Worm (Caenorhabditis elegans) whole organism, mixed stage, embryonic: ENCODE measurements around the gene wago-4.

ENCODE experiments used
- lin-32 ChIP-seq: fragments of 200-800 bp; sonication (Bioruptor generic); optimal IDR thresholded peaks from 2 replicates; lab custom pipeline; 2018; ENCODE audit warnings: mild to moderate bottlenecking, missing genetic modification characterization, missing compliant biosample characterization
- nhr-2 ChIP-seq: fragments of 150-350 bp; optimal IDR thresholded peaks from 2 replicates; lab custom pipeline; 2014; ENCODE audit warnings: missing biosample characterization, missing genetic modification characterization
- nhr-237 ChIP-seq: fragments of 150-350 bp; optimal IDR thresholded peaks from 2 replicates; lab custom pipeline; 2014; ENCODE audit warnings: missing biosample characterization, missing genetic modification characterization
- nhr-76 ChIP-seq: sonication (generic microtip); optimal IDR thresholded peaks from 2 replicates; lab custom pipeline; 2017; ENCODE audit warnings: missing biosample characterization, missing genetic modification characterization
- unc-62 ChIP-seq: fragments of 150-350 bp; optimal IDR thresholded peaks from 2 replicates; lab custom pipeline; 2014; ENCODE audit warnings: missing biosample characterization, missing genetic modification reagents, missing genetic modification characterization

- no peak for TF ChIP-seq unc-62
- no peak for TF ChIP-seq nhr-2 (tag; lab: Kevin White, UChicago)
- no peak for TF ChIP-seq nhr-76 (tag; lab: Kevin White, UChicago)
- TF ChIP-seq lin-32 (GFP tag; lab: Kevin White, UChicago), result no peak
- TF ChIP-seq nhr-237, result no peak
These were observed 3.9 kb downstream of the wago-4 start for ce11 chrII:12923225-12923624.
